Worm (Caenorhabditis elegans): Measurements from ENCODE around the gene oac-15.

Gene oac-15

DNA sequence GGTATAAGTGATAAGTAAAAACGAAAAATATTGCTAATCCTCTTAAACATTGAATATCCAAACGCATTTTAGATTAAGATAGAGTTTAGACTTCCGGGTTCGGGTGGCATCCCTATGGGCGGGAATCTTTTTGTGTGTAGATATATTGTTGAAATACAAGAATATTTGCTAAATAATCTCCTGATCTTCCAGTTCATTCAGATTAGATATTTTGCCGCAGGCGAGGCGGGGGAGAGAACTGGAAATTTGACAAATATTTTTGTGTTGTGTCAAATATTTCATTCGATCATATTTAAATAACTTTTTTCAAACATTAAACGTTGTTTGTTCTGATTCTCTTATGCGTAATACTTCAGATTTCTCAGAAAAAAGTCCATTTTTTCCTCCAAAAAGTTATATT lies at the start of gene oac-15:
oac-15 (minus strand) TSS at position 101 of the 400 bp plus-strand sequence.
- TF ChIP-seq unc-62 (GFP tag; optimal IDR thresholded peaks at IDR 0.05), result no peak

DNA sequence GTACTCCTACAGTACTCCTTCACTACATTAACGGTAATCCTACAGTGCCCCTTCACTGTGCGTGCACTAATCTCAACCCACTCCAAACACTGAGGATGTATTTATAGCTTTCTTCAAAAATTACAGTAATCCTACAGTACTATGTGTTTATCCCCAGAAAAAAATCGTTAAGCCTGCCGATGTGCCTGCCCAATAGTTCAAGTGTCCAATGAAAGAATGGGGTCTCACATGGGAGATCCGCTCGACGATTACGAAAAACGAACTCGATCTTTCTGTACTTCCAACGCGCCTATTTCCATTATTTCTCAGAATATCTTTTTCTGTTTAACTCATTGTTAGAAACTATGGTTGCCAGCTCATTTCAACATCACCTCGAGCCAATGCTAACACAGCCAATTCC lies 48.4 kb upstream of the oac-15 start, which contains the start of gene nhr-218:
nhr-218 (plus strand) TSS at position 301 of the 400 bp plus-strand sequence.
- no peak for TF ChIP-seq unc-62 (GFP tag; optimal IDR thresholded peaks at IDR 0.05)

DNA sequence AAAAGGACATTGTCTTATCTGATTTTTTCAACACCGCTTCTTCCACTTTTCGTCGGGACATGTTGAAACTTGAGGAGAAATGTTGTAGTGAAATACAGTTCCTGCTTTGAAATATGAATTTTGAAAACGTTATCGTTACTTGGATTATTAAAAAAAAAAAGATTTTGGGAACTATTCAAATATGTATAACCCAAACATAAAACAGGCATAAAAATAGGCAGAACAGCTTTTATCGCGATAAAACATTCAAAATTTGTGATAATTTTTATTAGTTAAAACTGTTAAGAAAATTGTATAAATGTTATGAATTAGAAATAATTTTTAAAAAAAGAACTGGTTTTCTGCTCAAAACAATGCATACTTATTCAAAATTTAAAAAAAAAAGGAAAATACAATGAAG lies 46.7 kb upstream of the oac-15 start, which contains the start of gene bgnt-1.3:
bgnt-1.3 (minus strand) TSS at position 101 of the 400 bp plus-strand sequence.
- no peak for TF ChIP-seq unc-62 (GFP tag; optimal IDR thresholded peaks at IDR 0.05)

DNA sequence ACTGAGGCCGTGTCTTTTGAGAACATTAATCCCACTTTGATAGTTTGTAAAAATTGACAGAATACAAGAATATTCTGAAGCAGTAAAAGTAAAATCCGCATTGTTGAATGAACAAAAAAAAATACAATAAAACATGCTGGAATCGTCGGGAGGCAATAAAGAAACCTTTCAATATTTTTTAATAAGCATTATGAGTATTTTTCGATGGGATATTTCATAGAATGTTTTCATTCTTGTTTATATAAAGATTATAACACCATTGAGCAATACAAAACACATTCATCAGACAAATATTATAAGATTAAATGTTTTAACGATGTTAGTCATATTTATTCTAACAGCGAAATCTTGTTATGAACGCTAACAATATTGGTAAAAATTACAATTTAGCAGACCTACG lies 44.0 kb upstream of the oac-15 start, which contains the start of gene gcy-20:
gcy-20 (minus strand) TSS at position 101 of the 400 bp plus-strand sequence.
- no peak for TF ChIP-seq unc-62 (GFP tag; optimal IDR thresholded peaks at IDR 0.05)

DNA sequence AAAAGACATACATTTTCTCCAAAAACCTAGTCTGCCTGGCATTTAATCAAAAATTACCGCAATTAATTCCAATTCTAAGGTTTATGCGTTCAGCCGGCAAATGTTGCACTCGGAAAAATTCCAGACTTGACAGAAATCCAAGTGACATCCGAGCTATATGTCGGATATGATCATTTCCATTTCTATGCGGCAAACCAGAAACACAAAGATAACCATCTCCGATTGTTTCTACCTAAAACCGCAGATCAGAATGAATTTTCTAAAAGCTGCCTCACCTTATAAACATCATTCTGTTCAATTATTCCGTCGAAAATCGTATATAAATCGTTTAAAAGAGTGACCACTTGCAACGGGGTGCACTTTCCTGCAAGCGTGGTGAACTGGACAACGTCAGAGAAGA lies 39.4 kb upstream of the oac-15 start:
- no peak for TF ChIP-seq unc-62 (GFP tag; optimal IDR thresholded peaks at IDR 0.05)

DNA sequence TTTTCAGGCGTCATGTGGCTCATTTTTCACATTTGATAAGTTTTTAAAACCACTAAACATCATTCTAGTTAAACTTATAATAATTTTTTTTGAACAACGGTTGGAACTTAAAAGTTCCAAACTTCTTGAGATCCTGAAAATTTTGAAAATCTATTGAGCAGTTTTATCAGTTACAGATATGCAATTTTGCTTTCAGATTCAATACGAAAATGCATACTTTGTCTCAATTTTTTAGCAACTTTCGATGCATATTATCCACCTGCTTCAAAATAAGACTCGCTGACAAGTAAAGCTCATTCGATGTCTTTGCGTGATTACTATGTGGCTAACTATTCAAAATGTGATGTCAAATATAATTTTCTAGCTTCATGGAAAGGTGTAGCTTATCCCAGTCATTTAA lies 36.8 kb upstream of the oac-15 start, which contains the start of gene srh-95:
srh-95 (plus strand) TSS at position 301 of the 400 bp plus-strand sequence.
- no peak for TF ChIP-seq unc-62 (GFP tag; optimal IDR thresholded peaks at IDR 0.05)

DNA sequence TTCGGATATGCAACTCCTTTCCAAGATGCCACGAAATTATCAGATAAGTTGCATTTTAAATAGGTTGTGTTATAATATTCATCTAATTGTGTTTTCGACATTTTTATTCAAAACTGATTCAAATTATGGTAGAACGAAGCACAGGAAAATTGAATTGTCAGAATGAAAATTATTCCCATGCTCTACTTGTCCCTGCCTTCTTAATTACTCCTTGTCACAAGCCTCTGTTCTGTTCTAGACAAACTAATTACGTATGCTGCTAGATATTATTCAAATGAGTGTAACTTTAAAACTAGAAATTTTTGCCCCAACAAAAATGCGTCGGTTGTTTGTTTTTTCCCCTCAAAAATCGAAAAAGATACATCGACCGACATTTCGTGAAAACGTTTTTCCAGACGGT lies 34.3 kb upstream of the oac-15 start, which contains the start of gene srh-104:
srh-104 (minus strand) TSS at position 101 of the 400 bp plus-strand sequence.
- TF ChIP-seq unc-62 (GFP tag; optimal IDR thresholded peaks at IDR 0.05), result no peak

DNA sequence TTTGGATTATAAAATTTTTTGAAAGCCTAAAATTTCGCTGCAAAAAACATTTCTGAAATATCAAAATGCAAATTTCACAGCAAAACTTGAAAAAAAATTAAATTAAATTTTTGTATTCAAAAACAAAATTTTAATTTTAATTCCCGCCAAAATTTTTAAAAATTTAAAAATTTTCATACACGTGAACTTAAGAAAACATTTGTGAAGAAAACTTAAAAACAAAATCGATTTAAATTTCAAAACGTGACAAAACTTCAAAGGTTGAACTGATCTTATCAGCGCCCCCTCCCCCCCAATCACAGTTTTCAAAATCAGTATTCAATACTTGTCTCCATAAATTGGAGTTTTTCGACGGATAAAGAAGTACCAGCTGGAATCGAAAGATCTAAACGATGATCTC lies 27.5 kb upstream of the oac-15 start, which contains the start of gene F21H7.5:
F21H7.5 (plus strand) TSS at position 301 of the 400 bp plus-strand sequence.
- TF ChIP-seq unc-62 (GFP tag; optimal IDR thresholded peaks at IDR 0.05), result no peak

DNA sequence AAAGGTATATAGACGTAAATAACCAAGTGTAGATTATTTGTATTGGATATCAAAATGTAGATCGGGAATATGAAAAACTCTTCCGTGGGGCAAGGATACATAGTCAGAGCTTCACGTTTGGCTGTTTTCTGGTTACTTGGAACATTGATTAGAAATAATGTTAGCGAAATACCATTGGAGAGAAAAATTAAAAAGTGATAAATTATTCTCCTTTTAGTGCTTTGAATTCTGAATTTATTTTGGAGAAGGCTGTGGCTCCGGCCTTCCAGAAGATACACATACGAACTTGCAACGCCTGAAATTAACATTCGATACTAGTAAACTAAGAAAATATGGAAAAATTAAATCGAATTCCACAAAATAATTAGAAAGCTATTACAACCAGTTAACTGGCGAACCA lies 25.9 kb upstream of the oac-15 start, which contains the start of gene srh-98:
srh-98 (minus strand) TSS at position 101 of the 400 bp plus-strand sequence.
- no peak for TF ChIP-seq unc-62 (GFP tag; optimal IDR thresholded peaks at IDR 0.05)

DNA sequence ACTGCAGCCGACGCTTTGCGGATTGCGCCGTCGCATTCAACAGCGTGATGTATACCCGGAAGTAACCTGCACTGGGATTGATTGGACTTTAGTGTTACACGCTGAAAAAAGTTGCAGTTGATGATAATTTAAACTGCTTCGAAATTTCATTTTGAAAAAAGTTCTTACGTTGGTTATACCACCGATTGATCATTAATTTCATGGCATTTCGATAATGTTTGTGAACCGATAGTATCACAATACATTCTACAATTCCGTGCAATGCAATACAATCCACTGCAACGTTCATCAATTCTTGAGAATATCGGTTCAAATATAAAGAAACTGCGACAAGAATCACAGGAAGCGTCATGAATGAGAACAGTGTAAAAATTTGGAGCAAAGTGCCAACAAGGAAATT lies 25.4 kb upstream of the oac-15 start, which contains the start of gene F21H7.3:
F21H7.3 (minus strand) TSS at position 101 of the 400 bp plus-strand sequence.
- TF ChIP-seq unc-62 (GFP tag; optimal IDR thresholded peaks at IDR 0.05), result no peak

DNA sequence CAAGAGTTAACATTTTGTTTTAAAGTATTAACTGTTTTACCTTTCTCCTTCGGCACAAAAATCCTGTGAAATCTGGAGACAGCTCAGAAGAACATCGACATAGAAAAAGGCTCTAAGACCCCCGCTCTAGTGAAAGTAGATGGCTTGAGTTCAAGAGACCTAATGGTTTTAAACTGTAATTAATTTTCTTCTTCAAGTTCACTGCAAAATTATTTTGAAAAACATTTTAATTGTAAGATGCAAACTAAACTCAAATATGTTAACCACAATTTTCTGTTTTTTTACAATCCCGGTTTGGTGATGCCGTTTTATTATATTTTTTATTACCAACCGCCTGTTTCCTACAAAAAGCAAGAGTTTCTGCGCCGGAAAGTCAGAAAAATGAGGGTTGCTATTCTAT lies 23.9 kb upstream of the oac-15 start, which contains the start of gene clec-233:
clec-233 (plus strand) TSS at position 301 of the 400 bp plus-strand sequence.
- no peak for TF ChIP-seq unc-62 (GFP tag; optimal IDR thresholded peaks at IDR 0.05)

DNA sequence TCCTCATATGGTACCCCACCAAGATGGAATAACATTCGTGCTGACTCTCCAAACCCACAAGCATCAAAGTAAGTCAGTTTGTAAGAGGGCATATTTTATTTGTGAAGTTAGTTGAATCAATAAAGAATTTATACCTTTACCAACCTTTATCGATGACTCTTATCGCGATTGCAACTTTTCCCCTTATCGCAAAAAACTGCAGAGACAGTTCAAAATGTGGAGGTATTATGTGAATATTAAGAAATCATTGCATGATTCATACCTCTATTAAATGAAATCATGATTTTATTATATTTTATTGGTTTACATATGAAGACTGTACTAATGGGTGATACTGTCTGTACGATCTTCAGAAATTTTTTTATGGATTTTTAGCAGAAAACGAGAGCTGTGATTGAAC lies 22.4 kb upstream of the oac-15 start, which contains the start of gene gst-22:
gst-22 (minus strand) TSS at position 103 of the 400 bp plus-strand sequence.
- TF ChIP-seq unc-62 (GFP tag; optimal IDR thresholded peaks at IDR 0.05), result no peak

DNA sequence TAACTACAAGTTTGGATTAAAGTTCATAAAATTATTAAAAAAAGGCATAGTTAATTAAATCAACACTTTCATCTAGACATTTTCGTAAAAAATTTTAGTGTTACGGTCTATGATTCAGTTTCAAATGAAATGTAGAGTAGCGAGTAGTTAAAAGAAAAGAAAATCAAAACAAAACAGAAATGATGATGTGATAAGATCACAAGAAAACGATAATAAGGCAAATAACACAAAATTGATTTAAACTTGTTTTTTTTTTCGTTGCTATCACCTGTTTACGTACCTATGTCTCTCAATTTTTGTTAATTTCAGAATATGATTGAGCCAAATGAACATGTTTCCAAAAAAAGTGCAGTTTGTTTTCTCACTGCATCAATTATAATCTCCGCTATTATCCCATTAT lies 20.2 kb upstream of the oac-15 start, which contains the start of the genes F21H7.2 and F21H7.12:
F21H7.2 (minus strand) TSS at position 101 of the 400 bp plus-strand sequence.
F21H7.12 (plus strand) TSS at position 270 of the 400 bp plus-strand sequence.
- no peak for TF ChIP-seq unc-62 (GFP tag; optimal IDR thresholded peaks at IDR 0.05)

DNA sequence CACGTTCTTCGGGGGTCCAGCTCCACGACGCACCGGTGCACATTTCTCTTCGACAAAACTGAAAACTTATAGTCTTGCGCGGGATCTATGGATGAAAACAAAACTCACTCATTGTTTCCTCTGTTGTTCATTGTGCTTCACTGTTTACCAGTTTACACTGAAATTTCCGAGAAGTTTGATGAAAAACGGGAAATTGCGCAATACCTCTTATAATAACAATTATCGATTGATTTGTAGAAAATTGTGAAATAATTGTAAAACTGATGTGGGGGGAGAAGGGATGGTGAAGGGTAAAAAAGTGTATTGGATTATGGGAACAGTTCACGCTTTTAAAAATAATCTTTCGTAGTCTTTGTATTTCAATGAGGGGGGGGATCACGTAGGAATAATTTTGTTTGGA lies 19.7 kb upstream of the oac-15 start:
- TF ChIP-seq unc-62 (GFP tag; optimal IDR thresholded peaks at IDR 0.05), result no peak

DNA sequence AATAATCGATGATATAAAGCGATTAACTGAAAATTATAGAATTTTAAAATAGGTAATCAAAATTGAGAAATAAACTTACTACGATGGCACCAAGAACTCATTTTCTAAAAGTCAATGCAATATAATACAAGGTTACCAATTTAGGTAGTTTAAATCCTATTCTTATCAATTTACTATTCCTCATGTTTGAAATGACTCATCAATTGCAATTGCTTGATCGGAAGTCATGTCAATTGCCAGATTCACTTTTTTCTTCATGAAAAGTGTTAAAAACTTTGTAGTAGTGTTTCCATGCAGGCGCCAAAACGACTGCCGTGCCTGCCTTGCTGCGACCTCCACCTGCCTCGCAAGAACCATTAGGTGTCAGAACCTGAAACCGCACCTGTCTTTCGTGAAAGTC lies 16.8 kb upstream of the oac-15 start, which contains the start of gene F11A5.13:
F11A5.13 (minus strand) TSS at position 101 of the 400 bp plus-strand sequence.
- no peak for TF ChIP-seq unc-62 (GFP tag; optimal IDR thresholded peaks at IDR 0.05)

DNA sequence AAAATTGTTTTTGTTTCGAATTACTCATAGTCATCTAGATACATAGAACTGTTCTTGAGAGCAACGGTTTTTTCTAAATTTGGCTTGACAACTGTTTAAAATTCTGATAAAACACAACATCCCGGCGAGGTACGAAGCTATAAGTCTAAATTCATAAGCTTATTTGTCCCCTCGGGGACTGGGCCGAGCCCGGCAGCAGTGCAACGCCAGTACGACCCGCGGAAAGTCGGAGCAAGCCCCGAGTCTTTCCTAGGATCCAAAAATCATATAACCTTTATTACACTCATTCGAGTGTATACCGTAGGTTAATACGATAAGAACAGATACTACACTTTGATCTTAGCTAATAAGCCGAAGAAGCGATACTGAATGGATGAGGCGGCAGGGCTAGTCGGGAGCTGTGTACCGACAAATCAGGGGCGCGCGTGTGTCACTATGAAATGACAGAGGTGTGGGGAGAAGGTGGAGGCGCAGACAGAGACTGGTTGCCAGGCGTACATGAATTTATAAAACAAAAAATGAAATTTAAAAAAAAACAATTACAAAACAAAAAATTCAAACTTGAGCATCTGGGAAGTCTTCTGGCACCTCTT lies 15.9 kb upstream of the oac-15 start:
- no peak for TF ChIP-seq unc-62 (GFP tag; optimal IDR thresholded peaks at IDR 0.05)

DNA sequence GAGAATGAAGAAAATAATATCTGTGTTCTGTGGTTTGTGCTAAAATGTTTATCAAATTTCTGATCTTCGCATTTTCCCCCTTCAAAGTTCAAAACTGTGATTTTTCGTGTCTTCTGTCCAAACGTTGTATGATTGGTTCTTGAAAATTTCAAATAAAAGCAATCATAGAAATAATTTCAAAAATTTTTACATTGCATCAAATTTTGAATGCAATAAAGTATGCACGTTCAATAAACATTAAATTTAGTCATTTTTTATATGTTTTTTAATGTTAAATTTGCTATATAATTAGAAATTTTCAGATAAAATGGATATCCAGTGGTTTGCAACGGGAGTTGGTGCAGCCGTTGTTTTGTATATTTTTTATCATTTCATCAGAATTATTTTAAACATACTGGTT lies 14.3 kb upstream of the oac-15 start, which contains the start of gene stdh-2:
stdh-2 (plus strand) TSS at position 301 of the 400 bp plus-strand sequence.
- no peak for TF ChIP-seq unc-62 (GFP tag; optimal IDR thresholded peaks at IDR 0.05)

All from whole organism, dauer.